Fruit fly (Drosophila melanogaster): ENCODE results near the gene Rpn5.
A peak's percentile ranks its signal among the peaks of the same experiment; 100 is the strongest.

Gene Rpn5

dm6 chr3R:5833948-5834504, 44.7 kb downstream of the Rpn5 start (continued):
- TF ChIP-seq CG6854 (GFP tag; optimal IDR thresholded peaks at IDR 0.05) (no peak), CG31627 (GFP tag; optimal IDR thresholded peaks at IDR 0.05) (peak; percentile 96), CG8119 (GFP tag; IDR thresholded peaks at IDR 0.05) (peak; percentile 93), Smox (GFP tag; optimal IDR thresholded peaks at IDR 0.05) (peak; percentile 91), Hr4 (GFP tag; optimal IDR thresholded peaks at IDR 0.05) (peak; percentile 93), CG11762 (GFP tag; optimal IDR thresholded peaks at IDR 0.05; ENCODE audit: insufficient read depth) (peak; percentile 84), CG34406 (GFP tag; optimal IDR thresholded peaks at IDR 0.05) (peak; percentile 91), CG7368 (GFP tag; optimal IDR thresholded peaks at IDR 0.05) (peak; percentile 84), fkh (GFP tag; optimal IDR thresholded peaks at IDR 0.05) (no peak), CG4318 (GFP tag; optimal IDR thresholded peaks at IDR 0.05) (peak; percentile 90), CG6792 (GFP tag; optimal IDR thresholded peaks at IDR 0.05) (peak; percentile 92), CG1621 (tag; optimal IDR thresholded peaks at IDR 0.05) (peak; percentile 81), CG8319 (GFP tag; optimal IDR thresholded peaks at IDR 0.05) (peak; percentile 90), Gug (GFP tag; IDR thresholded peaks at IDR 0.05) (peak; percentile 92), Ets21C (GFP tag; optimal IDR thresholded peaks at IDR 0.05) (peak; percentile 92), Hr39 (GFP tag; optimal IDR thresholded peaks at IDR 0.05) (peak; percentile 97), fd85E (GFP tag; optimal IDR thresholded peaks at IDR 0.05) (peak; percentile 76), Sox15 (GFP tag; optimal IDR thresholded peaks at IDR 0.05) (peak; percentile 85), Eip93F (GFP tag; optimal IDR thresholded peaks at IDR 0.05) (peak; percentile 34), CG3919 (GFP tag; optimal IDR thresholded peaks at IDR 0.05) (peak; percentile 94), achi (GFP tag; optimal IDR thresholded peaks at IDR 0.05) (peak; percentile 91), Hr38 (GFP tag; optimal IDR thresholded peaks at IDR 0.05) (peak; percentile 45), Blimp-1 (GFP tag; optimal IDR thresholded peaks at IDR 0.05) (peak; percentile 69), CG11294 (GFP tag; IDR thresholded peaks at IDR 0.05) (peak; percentile 89), esn (GFP tag; optimal IDR thresholded peaks at IDR 0.05) (peak; percentile 93), Met (GFP tag; optimal IDR thresholded peaks at IDR 0.05) (peak; percentile 92), dsx (GFP tag; optimal IDR thresholded peaks at IDR 0.05; ENCODE audit: poor library complexity, severe bottlenecking) (peak; percentile 67), fd59A (GFP tag; optimal IDR thresholded peaks at IDR 0.05) (peak; percentile 84), net (GFP tag; optimal IDR thresholded peaks at IDR 0.05) (peak; percentile 91), CG10669 (GFP tag; optimal IDR thresholded peaks at IDR 0.05) (peak; percentile 79), CG8632 (GFP tag; optimal IDR thresholded peaks at IDR 0.05) (peak; percentile 87), CG16779 (tag; optimal IDR thresholded peaks at IDR 0.05) (peak; percentile 78), CG6808 (GFP tag; optimal IDR thresholded peaks at IDR 0.05) (peak; percentile 70), ss (GFP tag; optimal IDR thresholded peaks at IDR 0.05) (peak; percentile 60 to 78), dac (GFP tag; optimal IDR thresholded peaks at IDR 0.05) (peak; percentile 86), pdm3 (GFP tag; optimal IDR thresholded peaks at IDR 0.05) (peak; percentile 92), CG6163 (GFP tag; IDR thresholded peaks at IDR 0.05) (peak; percentile 97), Sox102F (GFP tag; optimal IDR thresholded peaks at IDR 0.05) (peak; percentile 89)

dm6 chr3R:5836536-5836935, 47.2 kb downstream of the Rpn5 start:
- no peak for TF ChIP-seq Smox (GFP tag; optimal IDR thresholded peaks at IDR 0.05)
- no peak for TF ChIP-seq CG6792 (GFP tag; optimal IDR thresholded peaks at IDR 0.05)
- TF ChIP-seq lz (GFP tag; optimal IDR thresholded peaks at IDR 0.05), result no peak
- no peak for TF ChIP-seq dsx (GFP tag; optimal IDR thresholded peaks at IDR 0.05; ENCODE audit: poor library complexity, severe bottlenecking)
- TF ChIP-seq achi (GFP tag; optimal IDR thresholded peaks at IDR 0.05), result no peak
- no peak for TF ChIP-seq fd85E (GFP tag; optimal IDR thresholded peaks at IDR 0.05)
- TF ChIP-seq Blimp-1 (GFP tag; optimal IDR thresholded peaks at IDR 0.05), result no peak
